Fruit fly (Drosophila melanogaster) Kc167 (cell line): ENCODE data around the gene CG14710.

Experiments
- insv ChIP-seq: fragments of >200 bp; optimal IDR thresholded peaks from 3 replicates; lab custom pipeline; 2018; ENCODE audit warnings: missing external identifiers
- ttk ChIP-seq: sonication (Bioruptor generic); optimal IDR thresholded peaks from 2 replicates; lab custom pipeline; 2017; ENCODE audit warnings: missing external identifiers

dm6 chr3R:11617363-11617762, 2.5 kb upstream of the CG14710 start:
- no peak for TF ChIP-seq ttk
- no peak for TF ChIP-seq insv (lab: Kevin White, UChicago)
